Fruit fly (Drosophila melanogaster) whole organism, adult: ENCODE measurements around the gene CG1542.

Experiments
- CG7101 ChIP-seq: fragments of 200-800 bp; sonication (Bioruptor generic); optimal IDR thresholded peaks from 2 replicates; lab custom pipeline; 2018; ENCODE audit warnings: missing biosample characterization, mild to moderate bottlenecking, missing genetic modification characterization, moderate library complexity
- Clk ChIP-seq: fragments of 200-800 bp; sonication (Bioruptor generic); optimal IDR thresholded peaks from 2 replicates; lab custom pipeline; 2017; ENCODE audit warnings: missing biosample characterization, missing genetic modification characterization
- kay ChIP-seq: fragments of 200-800 bp; sonication (Bioruptor generic); peaks from one replicate; lab custom pipeline; 2016; ENCODE audit warnings: missing biosample characterization, missing genetic modification characterization, borderline replicate concordance
- ovo ChIP-seq: fragments of 200-800 bp; sonication (Bioruptor generic); optimal IDR thresholded peaks from 2 replicates; lab custom pipeline; 2016; ENCODE audit warnings: missing biosample characterization, missing genetic modification characterization
- pad ChIP-seq: fragments of 200-800 bp; sonication (Bioruptor generic); optimal IDR thresholded peaks from 3 replicates; lab custom pipeline; 2017; ENCODE audit warnings: missing biosample characterization, missing genetic modification characterization, mild to moderate bottlenecking, moderate library complexity, missing genetic modification reagents
- tj ChIP-seq: fragments of 200-800 bp; sonication (Bioruptor generic); optimal IDR thresholded peaks from 3 replicates; lab custom pipeline; 2017; ENCODE audit warnings: missing biosample characterization, mild to moderate bottlenecking, missing genetic modification characterization, moderate library complexity

DNA sequence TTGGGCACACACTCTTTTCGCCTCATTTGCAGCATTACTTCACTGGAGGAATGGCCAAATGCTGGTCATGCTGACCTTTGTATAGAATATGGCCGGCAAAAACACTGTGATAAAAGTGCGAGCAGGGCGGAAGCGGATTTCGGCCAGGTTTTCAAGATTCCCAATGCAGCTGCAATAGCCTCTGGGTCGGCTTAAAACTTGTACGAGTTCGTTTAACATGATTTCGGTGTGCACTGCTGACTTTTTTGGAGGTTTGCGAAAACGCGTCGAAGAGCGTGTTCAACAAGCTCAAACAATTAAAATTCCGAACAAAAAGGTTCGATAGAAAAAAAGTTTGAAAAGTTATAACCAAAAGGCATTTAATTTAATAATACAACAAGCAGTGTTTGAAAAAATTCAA is 2.6 kb upstream of the CG1542 start, which contains the start of gene chp:
- no peak for TF ChIP-seq kay (GFP tag; lab: Kevin White, UChicago)
- no peak for TF ChIP-seq Clk (GFP tag; lab: Kevin White, UChicago)
- no peak for TF ChIP-seq pad
- no peak for TF ChIP-seq ovo
- no peak for TF ChIP-seq CG7101 (tag; lab: Kevin White, UChicago)
- no peak for TF ChIP-seq tj
